Fruit fly (Drosophila melanogaster) ovary, adult (tissue): ENCODE measurements around the gene Art6.

ENCODE experiments used
- CG17801 ChIP-seq: fragments of 200-800 bp; optimal IDR thresholded peaks from 2 replicates; lab custom pipeline; 2019; ENCODE audit warnings: missing biosample characterization, mild to moderate bottlenecking, missing genetic modification characterization, moderate library complexity; ENCODE audit not compliant: partially characterized antibody

The Art6 gene

dm6 chr3R:13936309-13936708 lies 9.3 kb downstream of the Art6 start:
- no peak for TF ChIP-seq CG17801 (GFP tag; lab: Kevin White, UChicago)

DNA sequence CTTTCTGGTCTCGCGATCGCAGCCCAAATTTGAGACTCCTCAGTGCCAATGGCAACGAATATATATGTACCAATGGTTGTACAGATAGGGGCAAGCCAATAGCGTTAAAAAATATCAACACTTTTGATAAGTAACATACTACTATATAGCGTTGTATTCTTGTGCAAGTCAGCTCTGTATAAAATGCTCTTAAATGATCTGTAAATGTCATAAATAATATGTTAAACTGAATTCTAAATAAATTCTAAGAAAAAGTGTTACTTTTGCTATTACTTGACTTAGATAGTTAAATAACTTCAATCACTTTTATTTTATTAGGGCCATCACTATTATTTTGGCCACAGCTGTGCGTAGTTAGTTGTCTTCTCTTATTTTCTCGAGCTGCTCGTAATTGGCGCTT lies 11.0 kb downstream of the Art6 start:
- TF ChIP-seq CG17801 (GFP tag; lab: Kevin White, UChicago): no peak

- TF ChIP-seq CG17801 (GFP tag; lab: Kevin White, UChicago): no peak
These were observed 11.6 kb downstream of the Art6 start for dm6 chr3R:13933966-13934365.

dm6 chr3R:13931813-13932212 lies 13.8 kb downstream of the Art6 start:
- no peak for TF ChIP-seq CG17801 (GFP tag; lab: Kevin White, UChicago)

dm6 chr3R:13930252-13930651 lies 15.4 kb downstream of the Art6 start:
- no peak for TF ChIP-seq CG17801 (GFP tag; lab: Kevin White, UChicago)

DNA sequence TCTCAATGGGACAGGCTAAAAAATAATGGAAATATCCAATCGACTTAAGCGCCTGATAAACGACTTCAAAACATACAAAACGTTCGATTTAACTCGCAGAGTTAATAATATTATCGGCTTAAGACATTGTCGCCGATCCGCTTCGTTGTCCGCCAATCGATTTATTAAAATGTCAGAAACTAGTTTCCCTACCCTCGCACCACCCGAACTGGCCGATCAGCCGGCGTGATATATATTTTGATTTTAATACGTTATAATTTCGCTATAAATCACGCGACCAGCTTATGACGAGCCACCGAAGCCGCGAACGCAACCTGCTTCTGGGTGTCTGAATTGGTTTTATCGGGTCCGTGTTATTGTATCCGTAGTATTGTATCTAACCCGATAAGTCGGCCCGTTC lies 18.1 kb downstream of the Art6 start:
- no peak for TF ChIP-seq CG17801 (GFP tag; lab: Kevin White, UChicago)

DNA sequence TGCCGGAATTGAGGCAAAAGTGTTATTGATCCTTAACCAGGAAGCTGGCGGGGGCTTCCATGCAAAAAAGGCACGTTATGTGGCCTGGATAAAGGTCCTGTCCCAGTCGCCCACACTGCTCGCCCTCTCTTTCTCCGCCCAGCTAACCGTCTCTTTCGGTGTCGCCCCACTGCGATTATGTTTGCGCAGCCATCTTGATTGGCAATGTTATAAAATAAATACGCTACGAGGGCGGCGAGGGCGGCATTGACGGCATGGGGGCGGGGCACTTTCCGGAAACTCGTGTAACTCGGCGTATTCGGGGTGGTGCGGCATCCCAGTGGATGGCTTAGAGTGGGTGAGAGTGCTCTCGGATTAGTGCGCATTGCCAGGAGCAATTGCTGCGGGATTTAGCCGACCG lies 22.0 kb downstream of the Art6 start:
- no peak for TF ChIP-seq CG17801 (GFP tag; lab: Kevin White, UChicago)

- TF ChIP-seq CG17801 (GFP tag; lab: Kevin White, UChicago): no peak
These were observed 23.7 kb downstream of the Art6 start for dm6 chr3R:13921806-13922515.

dm6 chr3R:13918045-13918444 lies 27.6 kb downstream of the Art6 start:
- TF ChIP-seq CG17801 (GFP tag; lab: Kevin White, UChicago): no peak

dm6 chr3R:13916546-13916945 lies 29.1 kb downstream of the Art6 start:
- no peak for TF ChIP-seq CG17801 (GFP tag; lab: Kevin White, UChicago)

- TF ChIP-seq CG17801 (GFP tag; lab: Kevin White, UChicago): no peak
These were observed 30.0 kb downstream of the Art6 start for dm6 chr3R:13915646-13916045.

- no peak for TF ChIP-seq CG17801 (GFP tag; lab: Kevin White, UChicago)
These were observed 30.7 kb downstream of the Art6 start for dm6 chr3R:13914760-13915417.

dm6 chr3R:13913586-13913985 lies 32.0 kb downstream of the Art6 start:
- no peak for TF ChIP-seq CG17801 (GFP tag; lab: Kevin White, UChicago)

dm6 chr3R:13912008-13912803 lies 33.4 kb downstream of the Art6 start:
- no peak for TF ChIP-seq CG17801 (GFP tag; lab: Kevin White, UChicago)

dm6 chr3R:13911314-13911713 lies 34.3 kb downstream of the Art6 start:
- no peak for TF ChIP-seq CG17801 (GFP tag; lab: Kevin White, UChicago)
